Worm (Caenorhabditis elegans) whole organism, L4 larva: ENCODE data around the gene cyp-35A2.

Source experiments
- R02D3.7 ChIP-seq: fragments of 150-350 bp; sonication (generic microtip); optimal IDR thresholded peaks from 3 replicates; lab custom pipeline; 2014; ENCODE audit warnings: missing biosample characterization, missing genetic modification characterization
- T20F7.1 ChIP-seq: fragments of 200-800 bp; sonication (Bioruptor generic); optimal IDR thresholded peaks from 2 replicates; lab custom pipeline; 2018; ENCODE audit warnings: mild to moderate bottlenecking, missing genetic modification characterization, missing compliant biosample characterization
- Y48G9A.11 ChIP-seq: fragments of 200-800 bp; sonication (Bioruptor generic); IDR thresholded peaks from 2 replicates; pipeline ENCODE4 v1.3.6; 2022; ENCODE audit warnings: missing genetic modification reagents, missing genetic modification characterization, missing compliant biosample characterization
- Y75B8A.6 ChIP-seq: fragments of 200-800 bp; sonication (Bioruptor generic); IDR thresholded peaks from 2 replicates; pipeline ENCODE4 v1.3.6; 2022; ENCODE audit warnings: missing genetic modification reagents, missing genetic modification characterization, missing compliant biosample characterization
- aha-1 ChIP-seq: fragments of 150-350 bp; peaks from one replicate; lab custom pipeline; 2014; ENCODE audit warnings: missing biosample characterization, missing genetic modification characterization
- ama-1 ChIP-seq: fragments of 150-350 bp; optimal IDR thresholded peaks from 2 replicates; lab custom pipeline; 2014; ENCODE audit warnings: inconsistent platforms, mixed read lengths
- ceh-62 ChIP-seq: sonication (generic microtip); optimal IDR thresholded peaks from 2 replicates; lab custom pipeline; 2017; ENCODE audit warnings: missing biosample characterization, missing genetic modification characterization
- daf-16 ChIP-seq, 3 experiments: sonication (generic microtip); optimal IDR thresholded peaks; 2 replicates each; lab custom pipeline; 2016 to 2017; ENCODE audit warnings: missing genetic modification characterization in 3 of 3, missing genetic modification reagents in 3 of 3, mild to moderate bottlenecking in 2 of 3, missing compliant biosample characterization in 2 of 3, missing biosample characterization in 1 of 3, moderate library complexity in 1 of 3
- daf-19 ChIP-seq: fragments of 200-800 bp; sonication (Bioruptor generic); conservative IDR thresholded peaks from 2 replicates; pipeline ENCODE4 v1.3.6; 2022; ENCODE audit warnings: missing genetic modification characterization, missing compliant biosample characterization
- daf-8 ChIP-seq: fragments of 200-800 bp; sonication (Bioruptor generic); IDR thresholded peaks from 2 replicates; pipeline ENCODE4 v1.3.6; 2022; ENCODE audit warnings: missing genetic modification characterization, missing compliant biosample characterization
- egl-43 ChIP-seq: fragments of 200-800 bp; sonication (Bioruptor generic); IDR thresholded peaks from 2 replicates; pipeline ENCODE4 v1.3.6; 2022; ENCODE audit warnings: missing genetic modification reagents, missing genetic modification characterization, missing compliant biosample characterization
- fkh-10 ChIP-seq: fragments of 150-350 bp; optimal IDR thresholded peaks from 2 replicates; lab custom pipeline; 2014; ENCODE audit warnings: missing biosample characterization, missing genetic modification reagents, missing genetic modification characterization
- gei-8 ChIP-seq: fragments of 200-800 bp; sonication (Bioruptor generic); optimal IDR thresholded peaks from 2 replicates; lab custom pipeline; 2018; ENCODE audit warnings: mild to moderate bottlenecking, missing genetic modification characterization, missing compliant biosample characterization
- hlh-11 ChIP-seq: fragments of 200-800 bp; sonication (Bioruptor generic); optimal IDR thresholded peaks from 2 replicates; lab custom pipeline; 2018; ENCODE audit warnings: mild to moderate bottlenecking, missing genetic modification characterization, missing compliant biosample characterization
- lin-29 ChIP-seq: fragments of 200-800 bp; sonication (Bioruptor generic); IDR thresholded peaks from 2 replicates; pipeline ENCODE4 v1.3.6; 2022; ENCODE audit warnings: missing genetic modification reagents, missing genetic modification characterization, missing compliant biosample characterization
- lin-39 ChIP-seq: fragments of 150-350 bp; optimal IDR thresholded peaks from 2 replicates; lab custom pipeline; 2014; ENCODE audit warnings: missing biosample characterization, missing genetic modification reagents, missing genetic modification characterization
- mxl-3 ChIP-seq: fragments of 200-800 bp; sonication (Bioruptor generic); optimal IDR thresholded peaks from 2 replicates; lab custom pipeline; 2018; ENCODE audit warnings: mild to moderate bottlenecking, missing genetic modification characterization, missing compliant biosample characterization
- nhr-102 ChIP-seq: sonication (generic microtip); optimal IDR thresholded peaks from 2 replicates; lab custom pipeline; 2016; ENCODE audit warnings: mild to moderate bottlenecking, missing genetic modification characterization, moderate library complexity, missing compliant biosample characterization
- nhr-111 ChIP-seq: fragments of 200-800 bp; sonication (Bioruptor generic); optimal IDR thresholded peaks from 2 replicates; lab custom pipeline; 2018; ENCODE audit warnings: mild to moderate bottlenecking, missing genetic modification characterization, missing compliant biosample characterization
- nhr-28 ChIP-seq: fragments of 150-350 bp; optimal IDR thresholded peaks from 2 replicates; lab custom pipeline; 2014; ENCODE audit warnings: missing biosample characterization, missing genetic modification characterization
- nhr-77 ChIP-seq: fragments of 150-350 bp; optimal IDR thresholded peaks from 2 replicates; lab custom pipeline; 2014; ENCODE audit warnings: missing biosample characterization, missing genetic modification characterization
- rbr-2 ChIP-seq: sonication (generic microtip); optimal IDR thresholded peaks from 2 replicates; lab custom pipeline; 2016; ENCODE audit warnings: missing genotype, missing genetic modification characterization, missing compliant biosample characterization
- tra-1 ChIP-seq: fragments of 200-800 bp; sonication (Bioruptor generic); IDR thresholded peaks from 2 replicates; pipeline ENCODE4 v1.3.6; 2022; ENCODE audit warnings: missing genetic modification reagents, missing genetic modification characterization, missing compliant biosample characterization
- unc-39 ChIP-seq: sonication (generic microtip); optimal IDR thresholded peaks from 2 replicates; lab custom pipeline; 2017; ENCODE audit warnings: missing biosample characterization, missing genetic modification characterization
- unc-62 ChIP-seq, 3 experiments: fragments of 150-350 bp in 1 of 3; sonication (generic microtip); optimal IDR thresholded peaks in 2 of 3; peaks in 1 of 3; 1 replicate in 1 of 3; 2 replicates in 2 of 3; lab custom pipeline; 2014 to 2017; ENCODE audit warnings: missing biosample characterization in 3 of 3, missing genetic modification characterization in 3 of 3, missing genetic modification reagents in 3 of 3, missing genotype in 1 of 3
- vab-7 ChIP-seq: fragments of 200-800 bp; sonication (Bioruptor generic); IDR thresholded peaks from 2 replicates; pipeline ENCODE4 v1.3.6; 2022; ENCODE audit warnings: missing genetic modification reagents, missing genetic modification characterization, missing compliant biosample characterization
- zag-1 ChIP-seq: fragments of 150-350 bp; optimal IDR thresholded peaks from 2 replicates; lab custom pipeline; 2014; ENCODE audit warnings: missing biosample characterization, missing genetic modification characterization
- zfp-3 ChIP-seq: fragments of 200-800 bp; sonication (Bioruptor generic); conservative IDR thresholded peaks from 2 replicates; pipeline ENCODE4 v1.3.6; 2022; ENCODE audit warnings: missing genetic modification reagents, missing genetic modification characterization, missing compliant biosample characterization
- zip-2 ChIP-seq: fragments of 150-350 bp; optimal IDR thresholded peaks from 2 replicates; lab custom pipeline; 2014; ENCODE audit warnings: missing biosample characterization, missing genetic modification characterization
- ztf-11 ChIP-seq: fragments of 150-350 bp; optimal IDR thresholded peaks from 2 replicates; lab custom pipeline; 2014; ENCODE audit warnings: missing biosample characterization, missing genetic modification characterization

Gene cyp-35A2

ce11 chrV:7369578-7369977, 5.6 kb upstream of the cyp-35A2 start, which contains the start of gene srj-14:
Gene srj-14 (plus strand): TSS chrV:7369708.
- no peak for TF ChIP-seq daf-19
- TF ChIP-seq unc-62 (GFP tag; optimal IDR thresholded peaks at IDR 0.05 in 1 of 2; lab: Kevin White, UChicago): peak in 1 of 2 experiments; percentile 93
- no peak for TF ChIP-seq unc-62 (tag; optimal IDR thresholded peaks at IDR 0.05; lab: Kevin White, UChicago)

- TF ChIP-seq zfp-3 (GFP tag; lab: Robert Waterston, UW): no peak
- TF ChIP-seq zag-1 (tag; lab: Kevin White, UChicago): no peak
- no peak for TF ChIP-seq unc-62 (GFP tag; optimal IDR thresholded peaks at IDR 0.05 in 1 of 2; lab: Kevin White, UChicago)
- no peak for TF ChIP-seq unc-62 (tag; optimal IDR thresholded peaks at IDR 0.05; lab: Kevin White, UChicago)
- peak in 1 of 2 experiments; percentile 90 for TF ChIP-seq daf-16 (GFP tag; optimal IDR thresholded peaks at IDR 0.05; lab: Kevin White, UChicago)
- TF ChIP-seq daf-16 (tag; optimal IDR thresholded peaks at IDR 0.05; lab: Kevin White, UChicago): no peak
- TF ChIP-seq hlh-11 (tag; lab: Kevin White, UChicago): no peak
Observed at ce11 chrV:7364951-7365350, 969 bp upstream of the cyp-35A2 start, which contains the start of gene exc-13. Gene exc-13 (plus strand): TSS chrV:7365251.

ce11 chrV:7361673-7362072, 2.3 kb downstream of the cyp-35A2 start, which contains the start of gene cyp-35A1:
Gene cyp-35A1 (minus strand): TSS chrV:7361773.
- no peak for TF ChIP-seq daf-16 (GFP tag; optimal IDR thresholded peaks at IDR 0.05; lab: Kevin White, UChicago)
- TF ChIP-seq daf-16 (tag; optimal IDR thresholded peaks at IDR 0.05; lab: Kevin White, UChicago): no peak
- TF ChIP-seq T20F7.1: no peak
- TF ChIP-seq daf-19: no peak
- TF ChIP-seq nhr-102 (tag; lab: Kevin White, UChicago): no peak
- no peak for TF ChIP-seq fkh-10 (GFP tag; lab: Kevin White, UChicago)
- no peak for TF ChIP-seq ceh-62 (tag; lab: Kevin White, UChicago)
- no peak for TF ChIP-seq unc-39 (tag; lab: Kevin White, UChicago)
- TF ChIP-seq vab-7 (GFP tag; lab: Robert Waterston, UW): no peak

- no peak for TF ChIP-seq R02D3.7 (tag; lab: Kevin White, UChicago)
- no peak for TF ChIP-seq ztf-11 (tag; lab: Kevin White, UChicago)
- TF ChIP-seq daf-16 (GFP tag; optimal IDR thresholded peaks at IDR 0.05; lab: Kevin White, UChicago): no peak
- no peak for TF ChIP-seq daf-16 (tag; optimal IDR thresholded peaks at IDR 0.05; lab: Kevin White, UChicago)
- TF ChIP-seq nhr-102 (tag; lab: Kevin White, UChicago): no peak
- no peak for TF ChIP-seq Y48G9A.11 (GFP tag; lab: Robert Waterston, UW)
- TF ChIP-seq aha-1 (tag; lab: Kevin White, UChicago): no peak
- no peak for TF ChIP-seq zip-2 (tag; lab: Kevin White, UChicago)
- TF ChIP-seq lin-29 (GFP tag; lab: Robert Waterston, UW): no peak
- no peak for TF ChIP-seq ama-1 (lab: Kevin White, UChicago)
- TF ChIP-seq mxl-3 (GFP tag; lab: Kevin White, UChicago): no peak
- no peak for TF ChIP-seq egl-43 (GFP tag; lab: Robert Waterston, UW)
- no peak for TF ChIP-seq daf-8 (GFP tag; lab: Robert Waterston, UW)
- no peak for TF ChIP-seq nhr-111 (GFP tag; lab: Kevin White, UChicago)
- TF ChIP-seq lin-39 (tag; lab: Kevin White, UChicago): no peak
- TF ChIP-seq rbr-2 (tag; lab: Kevin White, UChicago): no peak
Observed at ce11 chrV:7357132-7357531, 6.8 kb downstream of the cyp-35A2 start, which contains the start of gene C03G6.6. Gene C03G6.6 (plus strand): TSS chrV:7357432.

ce11 chrV:7356684-7357083, 7.3 kb downstream of the cyp-35A2 start, which contains the start of gene C03G6.21:
Gene C03G6.21 (minus strand): TSS chrV:7356784.
- TF ChIP-seq Y75B8A.6: no peak
- no peak for TF ChIP-seq nhr-77 (tag; lab: Kevin White, UChicago)
- no peak for TF ChIP-seq zag-1 (tag; lab: Kevin White, UChicago)
- no peak for TF ChIP-seq unc-39 (tag; lab: Kevin White, UChicago)
- no peak for TF ChIP-seq nhr-28
- TF ChIP-seq gei-8: no peak
- no peak for TF ChIP-seq tra-1
